Worm (Caenorhabditis elegans) whole organism, L2 larva: ENCODE measurements around the gene srbc-37.

Experiments used
- C34F6.9 ChIP-seq: fragments of 150-350 bp; optimal IDR thresholded peaks from 2 replicates; lab custom pipeline; 2014; ENCODE audit warnings: missing biosample characterization, missing genetic modification characterization
- F13H6.1 ChIP-seq: sonication (generic microtip); optimal IDR thresholded peaks from 2 replicates; lab custom pipeline; 2016; ENCODE audit warnings: missing genetic modification characterization, missing compliant biosample characterization
- R02D3.7 ChIP-seq: fragments of 150-350 bp; optimal IDR thresholded peaks from 2 replicates; lab custom pipeline; 2014; ENCODE audit warnings: missing biosample characterization, missing genetic modification characterization
- Y55F3AM.14 ChIP-seq: fragments of 200-800 bp; sonication (Bioruptor generic); optimal IDR thresholded peaks from 2 replicates; lab custom pipeline; 2018; ENCODE audit warnings: mild to moderate bottlenecking, missing genetic modification characterization, missing compliant biosample characterization
- ZK546.5 ChIP-seq: sonication (generic microtip); optimal IDR thresholded peaks from 2 replicates; lab custom pipeline; 2017; ENCODE audit warnings: missing biosample characterization, missing genetic modification characterization
- aly-2 ChIP-seq: fragments of 150-350 bp; optimal IDR thresholded peaks from 2 replicates; lab custom pipeline; 2014; ENCODE audit warnings: missing biosample characterization, missing genetic modification characterization
- ama-1 ChIP-seq: fragments of 150-350 bp; optimal IDR thresholded peaks from 2 replicates; lab custom pipeline; 2018; ENCODE audit warnings: inconsistent platforms
- blmp-1 ChIP-seq: sonication (generic microtip); optimal IDR thresholded peaks from 2 replicates; lab custom pipeline; 2017; ENCODE audit warnings: missing genetic modification characterization, mild to moderate bottlenecking, missing compliant biosample characterization, antibody characterized with exemption, moderate library complexity; ENCODE audit not compliant: insufficient read depth
- ceh-16 ChIP-seq: fragments of 150-350 bp; optimal IDR thresholded peaks from 2 replicates; lab custom pipeline; 2014; ENCODE audit warnings: missing biosample characterization, missing genetic modification characterization
- ceh-82 ChIP-seq: fragments of 150-350 bp; optimal IDR thresholded peaks from 2 replicates; lab custom pipeline; 2014; ENCODE audit warnings: missing biosample characterization, missing genetic modification characterization
- crh-2 ChIP-seq: sonication (generic microtip); optimal IDR thresholded peaks from 2 replicates; lab custom pipeline; 2017; ENCODE audit warnings: missing biosample characterization, missing genetic modification characterization
- dmd-4 ChIP-seq: sonication (generic microtip); optimal IDR thresholded peaks from 2 replicates; lab custom pipeline; 2017; ENCODE audit warnings: missing biosample characterization, missing genetic modification characterization
- egl-27 ChIP-seq: sonication (generic microtip); optimal IDR thresholded peaks from 3 replicates; lab custom pipeline; 2017; ENCODE audit warnings: missing biosample characterization, missing genetic modification reagents, missing genetic modification characterization
- elt-1 ChIP-seq: fragments of 150-350 bp; optimal IDR thresholded peaks from 2 replicates; lab custom pipeline; 2014; ENCODE audit warnings: missing biosample characterization, missing genetic modification characterization
- elt-3 ChIP-seq: sonication (generic microtip); optimal IDR thresholded peaks from 2 replicates; lab custom pipeline; 2017; ENCODE audit warnings: missing biosample characterization, missing genetic modification characterization
- fos-1 ChIP-seq: fragments of 150-350 bp; optimal IDR thresholded peaks from 2 replicates; lab custom pipeline; 2014; ENCODE audit warnings: missing biosample characterization, missing genetic modification characterization
- gmeb-1 ChIP-seq: fragments of 150-350 bp; optimal IDR thresholded peaks from 2 replicates; lab custom pipeline; 2014; ENCODE audit warnings: missing biosample characterization, missing genetic modification characterization
- lin-11 ChIP-seq: fragments of 150-350 bp; sonication (generic microtip); optimal IDR thresholded peaks from 2 replicates; lab custom pipeline; 2014; ENCODE audit warnings: missing biosample characterization, missing genetic modification characterization, inconsistent platforms, mixed read lengths
- lin-13 ChIP-seq: fragments of 150-350 bp; optimal IDR thresholded peaks from 2 replicates; lab custom pipeline; 2014; ENCODE audit warnings: missing biosample characterization, missing genetic modification reagents, missing genetic modification characterization
- lin-39 ChIP-seq: fragments of 150-350 bp; optimal IDR thresholded peaks from 2 replicates; lab custom pipeline; 2014; ENCODE audit warnings: missing biosample characterization, missing genetic modification reagents, missing genetic modification characterization
- lsy-2 ChIP-seq, 2 experiments: fragments of 150-350 bp in 1 of 2; sonication (generic microtip) in 1 of 2; optimal IDR thresholded peaks; 2 replicates each; lab custom pipeline; 2014 to 2017; ENCODE audit warnings: missing biosample characterization in 2 of 2, missing genetic modification characterization in 2 of 2
- mab-5 ChIP-seq: fragments of 150-350 bp; optimal IDR thresholded peaks from 2 replicates; lab custom pipeline; 2014; ENCODE audit warnings: missing biosample characterization, missing genetic modification characterization
- mbf-1 ChIP-seq: sonication (generic microtip); optimal IDR thresholded peaks from 2 replicates; lab custom pipeline; 2017; ENCODE audit warnings: missing biosample characterization, missing genetic modification characterization
- mdl-1 ChIP-seq, 2 experiments: fragments of 150-350 bp in 1 of 2; sonication (generic microtip) in 1 of 2; optimal IDR thresholded peaks; 2 replicates each; lab custom pipeline; 2017; ENCODE audit warnings: missing biosample characterization in 2 of 2, missing genetic modification characterization in 2 of 2
- nhr-10 ChIP-seq: sonication (generic microtip); optimal IDR thresholded peaks from 2 replicates; lab custom pipeline; 2017; ENCODE audit warnings: missing biosample characterization, missing genetic modification characterization
- nhr-11 ChIP-seq: fragments of 150-350 bp; optimal IDR thresholded peaks from 2 replicates; lab custom pipeline; 2014; ENCODE audit warnings: missing biosample characterization, missing genetic modification characterization
- nhr-129 ChIP-seq: fragments of 150-350 bp; optimal IDR thresholded peaks from 2 replicates; lab custom pipeline; 2014; ENCODE audit warnings: missing biosample characterization, missing genetic modification characterization
- nhr-21 ChIP-seq: fragments of 150-350 bp; optimal IDR thresholded peaks from 2 replicates; lab custom pipeline; 2014; ENCODE audit warnings: missing biosample characterization, missing genetic modification characterization
- nhr-23 ChIP-seq: fragments of 150-350 bp; optimal IDR thresholded peaks from 2 replicates; lab custom pipeline; 2014; ENCODE audit warnings: missing biosample characterization, missing genetic modification reagents, missing genetic modification characterization
- nhr-237 ChIP-seq: fragments of 150-350 bp; optimal IDR thresholded peaks from 2 replicates; lab custom pipeline; 2014; ENCODE audit warnings: missing biosample characterization, missing genetic modification characterization
- nhr-25 ChIP-seq: fragments of 150-350 bp; sonication (generic microtip); optimal IDR thresholded peaks from 3 replicates; lab custom pipeline; 2014; ENCODE audit warnings: missing biosample characterization, missing genetic modification characterization
- nhr-6 ChIP-seq: fragments of 150-350 bp; optimal IDR thresholded peaks from 2 replicates; lab custom pipeline; 2014; ENCODE audit warnings: missing biosample characterization, missing genetic modification characterization
- nhr-77 ChIP-seq: fragments of 150-350 bp; optimal IDR thresholded peaks from 2 replicates; lab custom pipeline; 2014; ENCODE audit warnings: missing biosample characterization, missing genetic modification characterization
- sem-4 ChIP-seq: fragments of 150-350 bp; optimal IDR thresholded peaks from 2 replicates; lab custom pipeline; 2014; ENCODE audit warnings: missing biosample characterization, missing genetic modification reagents, missing genetic modification characterization
- skn-1 ChIP-seq: sonication (generic microtip); optimal IDR thresholded peaks from 2 replicates; lab custom pipeline; 2017; ENCODE audit warnings: missing biosample characterization, missing genetic modification characterization
- sma-3 ChIP-seq: sonication (generic microtip); optimal IDR thresholded peaks from 2 replicates; lab custom pipeline; 2016; ENCODE audit warnings: missing genetic modification reagents, missing genetic modification characterization, missing compliant biosample characterization
- sma-9 ChIP-seq, 2 experiments: fragments of 150-350 bp in 1 of 2; sonication (generic microtip) in 1 of 2; optimal IDR thresholded peaks; 2 replicates each; lab custom pipeline; 2014 to 2016; ENCODE audit warnings: missing genetic modification characterization in 2 of 2, mild to moderate bottlenecking in 1 of 2, missing biosample characterization in 1 of 2, missing compliant biosample characterization in 1 of 2, missing genetic modification reagents in 1 of 2, moderate library complexity in 1 of 2
- snpc-4 ChIP-seq: fragments of 150-350 bp; optimal IDR thresholded peaks from 2 replicates; lab custom pipeline; 2014; ENCODE audit warnings: missing biosample characterization, missing genetic modification characterization
- unc-39 ChIP-seq: fragments of 150-350 bp; optimal IDR thresholded peaks from 2 replicates; lab custom pipeline; 2014; ENCODE audit warnings: missing biosample characterization, missing genetic modification characterization
- unc-55 ChIP-seq: fragments of 150-350 bp; sonication (generic microtip); optimal IDR thresholded peaks from 3 replicates; lab custom pipeline; 2014; ENCODE audit warnings: missing biosample characterization, missing genetic modification reagents, missing genetic modification characterization
- unc-62 ChIP-seq: fragments of 150-350 bp; optimal IDR thresholded peaks from 2 replicates; lab custom pipeline; 2014; ENCODE audit warnings: missing biosample characterization, missing genetic modification reagents, missing genetic modification characterization
- zag-1 ChIP-seq: fragments of 150-350 bp; optimal IDR thresholded peaks from 2 replicates; lab custom pipeline; 2014; ENCODE audit warnings: missing biosample characterization, missing genetic modification characterization
- ztf-1 ChIP-seq: fragments of 200-800 bp; sonication (Bioruptor generic); conservative IDR thresholded peaks from 2 replicates; pipeline ENCODE4 v1.3.6; 2022; ENCODE audit warnings: missing genetic modification characterization, missing compliant biosample characterization
- ztf-4 ChIP-seq: fragments of 150-350 bp; optimal IDR thresholded peaks from 2 replicates; lab custom pipeline; 2014; ENCODE audit warnings: missing biosample characterization, missing genetic modification characterization

Gene srbc-37

ce11 chrV:719731-720130 lies 17.4 kb downstream of the srbc-37 start, which contains the start of gene srbc-40:
Gene srbc-40 (minus strand): TSS chrV:719831.
- no peak for TF ChIP-seq unc-62 (GFP tag; lab: Kevin White, UChicago)
- TF ChIP-seq ZK546.5 (tag; lab: Kevin White, UChicago): no peak
- TF ChIP-seq gmeb-1: no peak
- no peak for TF ChIP-seq aly-2 (tag; lab: Kevin White, UChicago)
- no peak for TF ChIP-seq mdl-1 (tag; optimal IDR thresholded peaks at IDR 0.05; lab: Kevin White, UChicago)
- TF ChIP-seq elt-1 (tag; lab: Kevin White, UChicago): no peak
- no peak for TF ChIP-seq dmd-4 (tag; lab: Kevin White, UChicago)
- no peak for TF ChIP-seq ztf-1 (GFP tag; lab: Robert Waterston, UW)
- TF ChIP-seq ztf-4 (tag; lab: Kevin White, UChicago): no peak
- no peak for TF ChIP-seq egl-27 (tag; lab: Kevin White, UChicago)
- no peak for TF ChIP-seq zag-1 (tag; lab: Kevin White, UChicago)
- TF ChIP-seq mab-5 (tag; lab: Kevin White, UChicago): no peak
- no peak for TF ChIP-seq unc-55 (GFP tag; lab: Kevin White, UChicago)
- no peak for TF ChIP-seq nhr-237 (tag; lab: Kevin White, UChicago)
- no peak for TF ChIP-seq ama-1 (lab: Kevin White, UChicago)

- TF ChIP-seq unc-39 (no peak), mab-5 (tag; lab: Kevin White, UChicago) (no peak), aly-2 (tag; lab: Kevin White, UChicago) (no peak), lin-11 (tag; lab: Kevin White, UChicago) (no peak), unc-55 (GFP tag; lab: Kevin White, UChicago) (no peak), elt-1 (tag; lab: Kevin White, UChicago) (no peak), nhr-23 (tag; lab: Kevin White, UChicago) (no peak), crh-2 (tag; lab: Kevin White, UChicago) (no peak), ceh-16 (tag; lab: Kevin White, UChicago) (no peak), nhr-6 (no peak), C34F6.9 (no peak), ZK546.5 (tag; lab: Kevin White, UChicago) (no peak), sma-9 (GFP tag; optimal IDR thresholded peaks at IDR 0.05; lab: Kevin White, UChicago) (no peak), sma-9 (tag; optimal IDR thresholded peaks at IDR 0.05; lab: Kevin White, UChicago) (no peak), lsy-2 (tag; optimal IDR thresholded peaks at IDR 0.05; lab: Kevin White, UChicago) (no peak), blmp-1 (tag; lab: Kevin White, UChicago) (no peak)
These were observed 20.5 kb downstream of the srbc-37 start for ce11 chrV:722889-723288.

DNA sequence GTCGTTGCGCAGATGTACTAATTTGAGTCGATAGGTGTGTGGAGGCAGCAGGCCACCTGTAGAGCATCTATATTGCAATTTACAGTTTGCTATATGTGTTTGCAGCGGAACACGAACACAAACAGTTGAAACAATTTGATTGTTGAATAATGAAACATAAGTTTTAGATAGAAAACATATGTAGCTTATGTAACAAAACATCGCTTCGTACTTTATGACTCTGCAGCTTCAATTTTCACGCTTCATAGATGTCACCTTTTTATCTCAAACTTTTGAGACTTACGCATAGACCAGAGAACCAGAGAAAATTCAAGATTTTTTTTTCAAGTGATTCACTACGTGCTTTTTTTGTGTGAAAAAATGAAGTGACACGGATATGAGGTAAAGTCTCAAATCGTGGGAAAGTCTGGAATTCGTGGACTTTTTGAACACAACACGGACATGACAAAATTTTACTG lies 21.6 kb downstream of the srbc-37 start, which contains the start of gene fbxb-72:
TSS of gene fbxb-72 (minus strand) at position 58 of the 458 bp plus-strand sequence.
- TF ChIP-seq lin-13 (GFP tag; lab: Kevin White, UChicago) (peak; percentile 53), elt-3 (tag; lab: Kevin White, UChicago) (no peak), ztf-1 (GFP tag; lab: Robert Waterston, UW) (0 out of 2 replicates have a peak, but pooled peaks have one; percentile 18), mbf-1 (no peak), nhr-129 (tag; lab: Kevin White, UChicago) (peak; percentile 88), sem-4 (tag; lab: Kevin White, UChicago) (peak; percentile 8), skn-1 (tag; lab: Kevin White, UChicago) (no peak), nhr-237 (tag; lab: Kevin White, UChicago) (no peak), lsy-2 (tag; optimal IDR thresholded peaks at IDR 0.05; lab: Kevin White, UChicago) (peak in 1 of 2 experiments; percentile 87), mab-5 (tag; lab: Kevin White, UChicago) (no peak), nhr-10 (no peak), R02D3.7 (tag; lab: Kevin White, UChicago) (no peak), egl-27 (tag; lab: Kevin White, UChicago) (no peak), F13H6.1 (peak; percentile 71), C34F6.9 (peak; percentile 32), nhr-21 (peak; percentile 95), unc-39 (no peak), nhr-6 (peak; percentile 63), lin-39 (tag; lab: Kevin White, UChicago) (no peak), ztf-4 (tag; lab: Kevin White, UChicago) (peak; percentile 89), nhr-77 (no peak), ceh-16 (tag; lab: Kevin White, UChicago) (no peak), sma-3 (peak; percentile 70), ama-1 (lab: Kevin White, UChicago) (peak; percentile 98), sma-9 (GFP tag; optimal IDR thresholded peaks at IDR 0.05; lab: Kevin White, UChicago) (peak; percentile 77), sma-9 (tag; optimal IDR thresholded peaks at IDR 0.05; lab: Kevin White, UChicago) (no peak), ceh-82 (no peak), snpc-4 (tag; lab: Kevin White, UChicago) (peak; percentile 37), nhr-25 (tag; lab: Kevin White, UChicago) (peak; percentile 89), blmp-1 (tag; lab: Kevin White, UChicago) (peak; percentile 73), unc-55 (GFP tag; lab: Kevin White, UChicago) (no peak), fos-1 (no peak), crh-2 (tag; lab: Kevin White, UChicago) (peak; percentile 85), aly-2 (tag; lab: Kevin White, UChicago) (peak; percentile 5), Y55F3AM.14 (peak; percentile 90), gmeb-1 (peak; percentile 46), elt-1 (tag; lab: Kevin White, UChicago) (no peak), ZK546.5 (tag; lab: Kevin White, UChicago) (peak; percentile 17), nhr-11 (tag; lab: Kevin White, UChicago) (no peak), unc-62 (GFP tag; lab: Kevin White, UChicago) (no peak), zag-1 (tag; lab: Kevin White, UChicago) (no peak), lin-11 (tag; lab: Kevin White, UChicago) (no peak)
